Fruit fly (Drosophila melanogaster) whole organism, pupa: ENCODE results near the gene dos.
A peak's percentile ranks its signal among the peaks of the same experiment; 100 is the strongest.

Experiments used
- CG8159 ChIP-seq: fragments of 200-800 bp; sonication (Bioruptor generic); optimal IDR thresholded peaks from 3 replicates; lab custom pipeline; 2018; ENCODE audit warnings: missing biosample characterization, mild to moderate bottlenecking, missing genetic modification characterization, moderate library complexity
- EcR ChIP-seq: fragments of 200-800 bp; sonication (Bioruptor generic); optimal IDR thresholded peaks from 3 replicates; lab custom pipeline; 2019; ENCODE audit warnings: missing biosample characterization, missing genetic modification characterization, mild to moderate bottlenecking, moderate library complexity, missing genetic modification reagents

DNA sequence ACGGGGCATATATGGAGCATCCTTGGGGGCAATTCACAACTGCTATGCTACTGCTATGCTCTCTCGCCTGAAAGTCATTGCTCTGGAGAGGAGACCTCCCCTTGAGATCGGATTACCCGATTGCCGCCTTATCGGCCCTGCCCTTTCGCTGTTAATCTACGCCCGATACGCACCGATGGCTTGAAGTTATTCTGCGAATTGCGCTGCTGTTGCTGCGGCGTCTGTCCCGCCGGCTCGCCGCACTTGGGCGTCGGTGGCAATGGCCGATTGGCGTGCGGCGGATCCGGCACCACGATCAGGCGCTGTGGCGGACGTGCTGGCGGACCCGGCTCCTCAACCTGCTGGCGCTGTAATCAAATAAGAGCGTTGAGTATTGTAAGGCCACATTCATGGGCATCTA lies 23.2 kb upstream of the dos start:
- peak; percentile 95 for TF ChIP-seq EcR (GFP tag; lab: Kevin White, UChicago)
- TF ChIP-seq CG8159 (tag; lab: Kevin White, UChicago) = no peak
